Fruit fly (Drosophila melanogaster) whole organism, pupa: ENCODE data around the gene CG11811.
A peak's percentile ranks its signal among the peaks of the same experiment; 100 is the strongest.

Experiments used
- CG10348 ChIP-seq: fragments of 200-800 bp; sonication (Bioruptor generic); IDR thresholded peaks from 2 replicates; pipeline ENCODE4 v1.3.6; 2022; ENCODE audit warnings: missing biosample characterization, missing genetic modification characterization
- CG12605 ChIP-seq: fragments of 200-800 bp; sonication (Bioruptor generic); IDR thresholded peaks from 2 replicates; pipeline ENCODE4 v1.3.6; 2022; ENCODE audit warnings: missing biosample characterization, missing genetic modification characterization
- CG13204 ChIP-seq: fragments of 200-800 bp; sonication (Bioruptor generic); optimal IDR thresholded peaks from 2 replicates; lab custom pipeline; 2018; ENCODE audit warnings: missing biosample characterization, mild to moderate bottlenecking, missing genetic modification characterization, moderate library complexity
- CG14655 ChIP-seq: fragments of 200-800 bp; sonication (Bioruptor generic); optimal IDR thresholded peaks from 3 replicates; lab custom pipeline; 2017; ENCODE audit warnings: mild to moderate bottlenecking, missing biosample characterization, missing genetic modification reagents, missing genetic modification characterization
- CG15710 ChIP-seq: fragments of 200-800 bp; sonication (Bioruptor generic); optimal IDR thresholded peaks from 2 replicates; lab custom pipeline; 2018; ENCODE audit warnings: missing biosample characterization, mild to moderate bottlenecking, missing genetic modification characterization, moderate library complexity
- CG17806 ChIP-seq: fragments of 200-800 bp; sonication (Bioruptor generic); optimal IDR thresholded peaks from 2 replicates; lab custom pipeline; 2018; ENCODE audit warnings: missing biosample characterization, mild to moderate bottlenecking, missing genetic modification characterization, moderate library complexity
- CG34367 ChIP-seq: fragments of 200-800 bp; sonication (Bioruptor generic); optimal IDR thresholded peaks from 2 replicates; lab custom pipeline; 2018; ENCODE audit warnings: missing biosample characterization, mild to moderate bottlenecking, missing genetic modification characterization
- CG4496 ChIP-seq: fragments of 200-800 bp; sonication (Bioruptor generic); IDR thresholded peaks from 3 replicates; pipeline ENCODE4 v1.3.6; 2022; ENCODE audit warnings: missing biosample characterization, missing genetic modification characterization
- CG8159 ChIP-seq: fragments of 200-800 bp; sonication (Bioruptor generic); optimal IDR thresholded peaks from 3 replicates; lab custom pipeline; 2018; ENCODE audit warnings: missing biosample characterization, mild to moderate bottlenecking, missing genetic modification characterization, moderate library complexity
- CG8301 ChIP-seq: fragments of 200-800 bp; sonication (Bioruptor generic); optimal IDR thresholded peaks from 2 replicates; lab custom pipeline; 2018; ENCODE audit warnings: missing biosample characterization, mild to moderate bottlenecking, missing genetic modification characterization
- CG9948 ChIP-seq: fragments of 200-800 bp; sonication (Bioruptor generic); optimal IDR thresholded peaks from 2 replicates; lab custom pipeline; 2018; ENCODE audit warnings: missing biosample characterization, mild to moderate bottlenecking, missing genetic modification characterization, moderate library complexity
- D1 ChIP-seq: fragments of 200-800 bp; sonication (Bioruptor generic); optimal IDR thresholded peaks from 2 replicates; lab custom pipeline; 2018; ENCODE audit warnings: missing biosample characterization, mild to moderate bottlenecking, missing genetic modification characterization, moderate library complexity
- EcR ChIP-seq: fragments of 200-800 bp; sonication (Bioruptor generic); optimal IDR thresholded peaks from 3 replicates; lab custom pipeline; 2019; ENCODE audit warnings: missing biosample characterization, missing genetic modification characterization, mild to moderate bottlenecking, moderate library complexity, missing genetic modification reagents
- Ets98B ChIP-seq: fragments of 200-800 bp; sonication (Bioruptor generic); IDR thresholded peaks from 2 replicates; pipeline ENCODE4 v1.3.6; 2022; ENCODE audit warnings: missing biosample characterization, missing genetic modification characterization
- Pif1A ChIP-seq: fragments of 200-800 bp; sonication (Bioruptor generic); optimal IDR thresholded peaks from 3 replicates; lab custom pipeline; 2016; ENCODE audit warnings: missing biosample characterization, missing genetic modification characterization
- Pif1B ChIP-seq: fragments of 200-800 bp; sonication (Bioruptor generic); optimal IDR thresholded peaks from 3 replicates; lab custom pipeline; 2016; ENCODE audit warnings: missing biosample characterization, missing genetic modification characterization
- Snoo ChIP-seq: fragments of 200-800 bp; sonication (Bioruptor generic); optimal IDR thresholded peaks from 3 replicates; lab custom pipeline; 2017; ENCODE audit warnings: missing biosample characterization, mild to moderate bottlenecking, missing genetic modification characterization, inconsistent platforms
- fd96Ca ChIP-seq: fragments of 200-800 bp; sonication (Bioruptor generic); IDR thresholded peaks from 3 replicates; pipeline ENCODE4 v1.3.6; 2022; ENCODE audit warnings: missing biosample characterization, missing genetic modification characterization
- gl ChIP-seq: fragments of 200-800 bp; sonication (Bioruptor generic); optimal IDR thresholded peaks from 2 replicates; lab custom pipeline; 2018; ENCODE audit warnings: missing biosample characterization, mild to moderate bottlenecking, missing genetic modification characterization
- rn ChIP-seq: fragments of 200-800 bp; sonication (Bioruptor generic); IDR thresholded peaks from 2 replicates; pipeline ENCODE4 v1.3.6; 2022; ENCODE audit warnings: missing biosample characterization, missing genetic modification characterization

Gene CG11811

DNA sequence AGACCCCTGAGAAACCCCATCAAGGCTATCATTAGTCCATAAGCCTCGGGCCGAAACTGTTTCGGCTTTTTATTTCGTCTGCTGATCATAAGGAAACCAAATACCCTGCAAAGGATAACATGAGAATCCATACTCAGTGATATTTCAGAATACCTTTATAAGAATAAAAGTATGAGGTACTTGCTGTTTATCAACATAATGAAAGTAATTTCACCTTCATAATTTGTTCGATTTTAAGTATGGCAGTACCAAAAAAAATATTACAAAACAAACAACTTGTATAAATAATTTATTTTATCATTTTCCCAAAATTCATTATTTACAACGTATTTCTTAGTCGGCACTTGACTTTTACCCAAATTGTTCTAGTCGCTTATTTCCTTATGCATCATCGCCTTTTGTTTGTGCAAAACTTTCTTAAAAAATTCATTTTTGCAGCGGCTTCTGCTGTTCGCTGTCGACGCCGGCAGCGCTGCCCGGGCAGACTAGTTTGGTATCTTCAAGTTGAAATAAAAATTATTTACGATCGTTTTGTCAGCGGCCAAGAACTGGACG lies 25.6 kb downstream of the CG11811 start:
- TF ChIP-seq CG8159 (tag; lab: Kevin White, UChicago), result peak; percentile 63
- TF ChIP-seq CG34367 (tag; lab: Kevin White, UChicago), result peak; percentile 22
- peak; percentile 69 for TF ChIP-seq CG14655 (GFP tag; lab: Kevin White, UChicago)
- peak; percentile 44 for TF ChIP-seq CG17806 (tag; lab: Kevin White, UChicago)
- no peak for TF ChIP-seq Ets98B (GFP tag; lab: Robert Waterston, UW)
- TF ChIP-seq Pif1A (GFP tag; lab: Kevin White, UChicago), result no peak
- TF ChIP-seq CG9948, result peak; percentile 41
- TF ChIP-seq CG4496 (GFP tag; lab: Robert Waterston, UW), result no peak
- peak; percentile 26 for TF ChIP-seq CG15710 (tag; lab: Kevin White, UChicago)
- peak; percentile 40 for TF ChIP-seq CG8301 (tag; lab: Kevin White, UChicago)
- TF ChIP-seq Snoo (tag; lab: Kevin White, UChicago), result no peak

DNA sequence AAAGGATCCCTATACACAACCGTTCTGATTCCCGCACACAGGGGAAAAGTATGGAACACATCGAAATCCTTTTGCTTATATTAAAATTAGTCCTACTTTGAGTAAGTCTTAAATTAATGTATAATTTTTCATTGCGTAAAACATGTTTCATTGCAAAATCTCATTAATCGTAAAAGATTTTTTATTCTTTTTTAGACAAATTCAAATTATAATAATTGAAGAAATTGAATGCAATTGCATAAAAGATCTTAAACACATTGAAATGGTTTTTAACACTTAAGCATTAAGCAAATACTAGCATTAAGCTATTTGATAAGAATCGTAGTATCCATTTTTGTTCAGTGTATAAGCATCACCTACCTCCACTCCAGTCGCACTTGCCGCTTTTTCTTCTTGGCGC lies 28.9 kb downstream of the CG11811 start:
- TF ChIP-seq D1, result no peak
- TF ChIP-seq CG15710 (tag; lab: Kevin White, UChicago), result peak; percentile 16
- no peak for TF ChIP-seq Pif1B (GFP tag; lab: Kevin White, UChicago)
- TF ChIP-seq gl, result no peak
- no peak for TF ChIP-seq Pif1A (GFP tag; lab: Kevin White, UChicago)
- TF ChIP-seq CG9948, result peak; percentile 33
- TF ChIP-seq rn (GFP tag; lab: Robert Waterston, UW), result no peak
- TF ChIP-seq CG8159 (tag; lab: Kevin White, UChicago), result peak; percentile 71
- TF ChIP-seq CG14655 (GFP tag; lab: Kevin White, UChicago), result peak; percentile 39
- TF ChIP-seq Ets98B (GFP tag; lab: Robert Waterston, UW), result no peak
- TF ChIP-seq CG34367 (tag; lab: Kevin White, UChicago), result no peak
- no peak for TF ChIP-seq fd96Ca
- no peak for TF ChIP-seq CG4496 (GFP tag; lab: Robert Waterston, UW)
- no peak for TF ChIP-seq CG10348
- TF ChIP-seq CG13204, result no peak
- no peak for TF ChIP-seq CG12605 (GFP tag; lab: Robert Waterston, UW)

DNA sequence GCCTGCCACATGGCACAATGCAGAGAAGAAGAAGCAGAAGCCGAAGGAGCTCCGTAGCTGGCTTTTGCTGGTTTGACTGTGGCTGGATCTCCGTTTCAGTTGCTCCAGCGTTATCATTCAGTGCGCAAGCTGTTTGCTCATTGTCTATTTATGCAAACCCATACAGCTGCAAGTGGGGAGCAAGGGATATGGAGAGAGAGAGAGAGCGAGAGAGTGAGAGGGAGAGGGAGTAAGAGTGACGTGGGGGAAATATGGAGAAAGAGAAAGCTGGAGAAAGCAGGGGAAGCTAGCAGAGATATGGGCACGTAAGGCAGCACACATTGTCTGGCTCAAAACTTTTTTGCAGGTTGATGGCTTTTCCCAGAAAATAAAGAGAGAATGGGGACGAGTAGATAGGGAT lies 31.8 kb downstream of the CG11811 start:
- TF ChIP-seq CG34367 (tag; lab: Kevin White, UChicago) (no peak), CG8159 (tag; lab: Kevin White, UChicago) (no peak), Ets98B (GFP tag; lab: Robert Waterston, UW) (no peak), CG8301 (tag; lab: Kevin White, UChicago) (no peak), CG4496 (GFP tag; lab: Robert Waterston, UW) (no peak), CG17806 (tag; lab: Kevin White, UChicago) (no peak), CG10348 (no peak), rn (GFP tag; lab: Robert Waterston, UW) (no peak), fd96Ca (no peak)

DNA sequence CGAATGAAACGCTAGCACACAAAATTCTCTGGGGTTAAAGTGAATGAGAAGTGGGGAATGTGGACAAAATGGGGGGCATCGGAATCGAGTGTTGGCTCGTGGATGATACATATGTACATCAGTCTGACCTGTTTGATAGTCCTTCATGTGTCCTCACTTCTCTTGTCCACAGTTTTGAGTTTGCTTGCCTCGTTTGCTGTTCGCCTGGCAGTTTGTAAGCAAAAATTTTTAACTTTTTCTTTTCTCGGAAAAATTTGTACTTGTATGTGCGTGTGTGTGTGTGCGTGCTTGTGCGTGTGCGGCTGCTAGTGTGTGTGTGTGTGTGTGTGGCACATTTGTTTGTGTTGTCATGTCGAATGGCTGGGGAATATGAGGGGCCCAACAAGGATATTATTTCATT lies 32.8 kb downstream of the CG11811 start:
- TF ChIP-seq CG14655 (GFP tag; lab: Kevin White, UChicago) (no peak), rn (GFP tag; lab: Robert Waterston, UW) (no peak), EcR (GFP tag; lab: Kevin White, UChicago) (no peak), CG34367 (tag; lab: Kevin White, UChicago) (no peak), Pif1B (GFP tag; lab: Kevin White, UChicago) (no peak)

DNA sequence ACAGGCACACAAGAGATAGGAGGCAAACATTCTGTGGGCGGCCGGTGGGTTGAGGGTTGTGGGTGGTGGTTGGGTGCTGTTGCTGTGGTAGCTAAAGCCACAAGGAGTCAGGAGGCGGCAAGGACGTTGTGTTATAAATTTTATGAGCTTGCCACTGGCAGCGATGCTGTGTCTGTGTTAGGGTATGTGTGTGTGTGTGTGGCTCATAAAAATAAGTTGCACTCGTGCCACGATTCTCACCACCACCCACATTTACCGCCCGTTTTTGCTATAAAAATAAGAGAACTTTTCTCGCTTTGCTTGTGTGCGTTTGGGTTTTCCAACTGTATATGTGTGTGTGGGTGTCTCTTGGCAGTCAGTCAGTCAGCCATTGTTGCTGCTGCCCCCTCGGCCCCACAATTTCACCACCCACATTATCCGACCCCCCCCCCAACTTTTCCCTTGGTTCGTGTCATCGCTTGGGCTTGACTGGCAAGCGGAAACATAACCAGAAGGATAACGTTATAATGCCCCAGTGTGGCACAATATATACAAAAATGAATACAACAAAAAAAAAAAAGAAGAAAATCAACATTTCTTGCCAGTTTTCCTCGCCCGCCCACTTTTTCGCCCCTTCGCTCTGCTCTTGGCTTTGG lies 34.1 kb downstream of the CG11811 start:
- no peak for TF ChIP-seq CG12605 (GFP tag; lab: Robert Waterston, UW)
- TF ChIP-seq CG4496 (GFP tag; lab: Robert Waterston, UW), result 0 out of 3 replicates have a peak, but pooled peaks have one; percentile 10
- TF ChIP-seq, all 21 proteins: peak for 1

DNA sequence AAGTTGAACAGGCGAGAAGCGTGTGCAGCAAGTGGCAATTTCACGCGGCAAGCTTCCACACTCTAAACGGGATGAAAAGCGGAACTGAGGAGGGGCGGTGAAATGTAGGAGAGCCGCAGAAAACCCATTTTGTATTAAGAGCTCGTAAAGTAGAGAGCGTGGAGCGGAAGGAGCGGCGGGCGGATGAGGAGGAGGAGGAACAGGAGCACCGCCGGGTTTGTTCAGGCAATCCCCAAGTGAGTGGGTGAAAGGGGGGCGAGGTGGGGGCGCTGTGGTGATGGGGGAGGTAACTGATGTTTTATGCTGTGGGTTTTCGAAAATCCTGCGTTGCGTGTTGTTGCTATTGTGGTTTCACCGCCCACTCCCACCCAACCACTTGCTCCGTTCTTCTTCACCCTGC lies 36.3 kb downstream of the CG11811 start:
- TF ChIP-seq Snoo (tag; lab: Kevin White, UChicago) (no peak), Ets98B (GFP tag; lab: Robert Waterston, UW) (no peak), CG8159 (tag; lab: Kevin White, UChicago) (no peak), D1 (no peak), CG9948 (no peak), CG13204 (no peak), CG34367 (tag; lab: Kevin White, UChicago) (no peak), CG12605 (GFP tag; lab: Robert Waterston, UW) (no peak), rn (GFP tag; lab: Robert Waterston, UW) (no peak), gl (no peak), CG14655 (GFP tag; lab: Kevin White, UChicago) (no peak), fd96Ca (no peak), CG4496 (GFP tag; lab: Robert Waterston, UW) (no peak), EcR (GFP tag; lab: Kevin White, UChicago) (no peak), CG15710 (tag; lab: Kevin White, UChicago) (no peak), CG17806 (tag; lab: Kevin White, UChicago) (no peak), Pif1B (GFP tag; lab: Kevin White, UChicago) (no peak), Pif1A (GFP tag; lab: Kevin White, UChicago) (no peak)
